Worm (Caenorhabditis elegans): Measurements from ENCODE around the gene btb-7.
A peak's percentile ranks its signal among the peaks of the same experiment; 100 is the strongest.

Gene btb-7

DNA sequence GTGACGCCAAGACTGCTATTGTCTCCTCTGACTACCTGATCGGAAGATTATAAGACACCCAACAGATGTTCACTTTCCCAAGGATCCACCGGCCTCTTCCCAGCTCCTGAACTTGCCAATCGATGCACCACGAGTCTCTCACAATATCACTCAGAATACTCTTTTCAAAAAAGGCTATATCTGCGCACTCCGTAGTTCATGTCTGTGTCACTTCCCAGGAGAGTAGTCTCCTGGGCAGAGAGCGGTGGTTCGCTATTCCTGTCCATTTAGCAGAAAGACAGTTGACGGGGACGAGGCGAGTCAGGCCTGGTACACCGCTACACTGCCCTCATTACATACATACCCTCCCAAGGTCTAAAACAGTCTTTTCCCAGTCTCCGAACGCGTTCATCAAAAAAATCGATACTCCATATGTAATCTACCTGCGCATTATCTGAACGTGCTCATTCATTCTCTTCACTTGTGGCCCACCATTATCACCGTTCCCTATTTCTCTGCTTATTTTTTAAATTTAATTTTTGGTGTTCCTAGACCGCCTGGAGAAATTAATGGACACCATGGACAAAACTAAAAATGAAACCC lies 1.8 kb downstream of the btb-7 start, which contains the start of gene btb-6:
Gene btb-6, plus strand, starts transcription at position 532 of the 582 bp plus-strand sequence.
- TF ChIP-seq tab-1 (GFP tag; IDR thresholded peaks at IDR 0.05) (0 out of 2 replicates have a peak, but pooled peaks have one; percentile 53), klf-2 (GFP tag; conservative IDR thresholded peaks at IDR 0.05) (no peak)

DNA sequence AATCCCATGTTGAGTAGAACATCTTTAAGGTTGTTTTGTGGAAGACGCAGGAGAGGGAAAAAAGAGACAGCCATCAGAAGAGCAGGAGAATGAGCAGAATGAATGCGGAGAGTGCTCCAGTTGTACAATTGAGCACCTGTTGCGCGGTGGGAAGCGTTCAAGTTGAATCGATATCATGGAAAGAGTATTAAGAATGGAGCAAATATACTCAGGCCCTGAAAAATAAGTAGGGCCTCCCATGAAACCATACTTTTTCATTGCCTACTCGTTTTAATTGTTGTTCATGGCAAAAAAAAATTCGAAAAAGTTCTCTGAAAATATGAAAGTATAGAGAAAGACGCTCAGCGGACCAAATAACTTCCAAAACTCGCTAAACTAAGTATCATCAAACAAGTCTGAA lies 6.1 kb downstream of the btb-7 start, which contains the start of gene fbxb-48:
Gene fbxb-48, minus strand, starts transcription at position 101 of the 400 bp plus-strand sequence.
- TF ChIP-seq ref-1 (GFP tag; conservative IDR thresholded peaks at IDR 0.05) (no peak), ztf-29 (GFP tag; IDR thresholded peaks at IDR 0.05) (no peak), klf-2 (GFP tag; conservative IDR thresholded peaks at IDR 0.05) (no peak)

DNA sequence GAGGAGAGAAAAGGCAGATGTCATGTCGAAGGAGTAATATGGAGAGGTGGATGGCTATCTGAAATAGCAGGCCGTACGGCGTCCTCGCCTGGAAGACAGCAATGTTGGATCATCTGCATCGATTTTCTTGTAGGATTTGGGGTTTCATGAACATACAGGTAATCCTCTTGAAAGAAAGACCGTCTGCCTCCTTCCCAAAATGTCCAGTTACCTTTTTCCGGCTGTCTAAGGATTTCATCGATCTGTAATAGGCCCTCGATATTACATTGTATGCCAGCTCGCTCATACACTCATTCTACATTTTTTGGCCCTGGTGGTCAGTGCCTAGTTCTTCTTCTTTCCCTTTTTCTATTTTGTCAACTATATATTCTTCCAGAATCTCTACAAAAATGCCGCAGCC lies 9.4 kb downstream of the btb-7 start, which contains the start of the genes fbxb-5 and btb-8:
Gene fbxb-5, minus strand, starts transcription at position 101 of the 400 bp plus-strand sequence.
Gene btb-8, plus strand, starts transcription at position 377 of the 400 bp plus-strand sequence.
- TF ChIP-seq ztf-29 (GFP tag; IDR thresholded peaks at IDR 0.05): no peak
- TF ChIP-seq tab-1 (GFP tag; IDR thresholded peaks at IDR 0.05): no peak
- no peak for TF ChIP-seq med-1 (GFP tag; optimal IDR thresholded peaks at IDR 0.05; ENCODE audit: insufficient read depth)
- no peak for TF ChIP-seq cog-1 (tag; optimal IDR thresholded peaks at IDR 0.05)
- no peak for TF ChIP-seq klf-2 (GFP tag; conservative IDR thresholded peaks at IDR 0.05)
- TF ChIP-seq ref-1 (GFP tag; conservative IDR thresholded peaks at IDR 0.05): no peak
- TF ChIP-seq flt-1 (GFP tag; IDR thresholded peaks at IDR 0.05): no peak
- no peak for TF ChIP-seq ztf-23 (GFP tag; IDR thresholded peaks at IDR 0.05)

DNA sequence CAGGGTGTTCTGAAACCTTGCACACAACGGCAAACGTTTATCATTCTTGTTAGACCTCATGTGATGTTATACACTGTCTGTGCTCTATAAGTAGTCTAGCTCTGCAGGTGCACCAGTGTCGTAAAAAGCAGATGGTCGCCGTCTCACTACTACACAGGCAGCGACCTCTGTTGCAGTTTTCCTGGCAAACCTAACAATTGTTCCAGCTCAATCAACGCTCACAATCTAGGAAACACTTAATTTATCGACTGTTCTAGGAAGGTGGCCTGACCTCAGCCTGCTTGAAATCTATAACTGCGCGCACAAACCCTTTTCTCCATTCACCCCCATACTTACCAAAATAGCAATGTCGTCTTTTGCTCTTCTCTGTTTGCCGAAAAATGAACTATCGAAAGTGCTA lies 11.3 kb downstream of the btb-7 start, which contains the start of gene fbxb-11:
Gene fbxb-11, plus strand, starts transcription at position 301 of the 400 bp plus-strand sequence.
- TF ChIP-seq med-1 (GFP tag; optimal IDR thresholded peaks at IDR 0.05; ENCODE audit: insufficient read depth) (no peak), flt-1 (GFP tag; IDR thresholded peaks at IDR 0.05) (no peak), klf-2 (GFP tag; conservative IDR thresholded peaks at IDR 0.05) (no peak), ztf-23 (GFP tag; IDR thresholded peaks at IDR 0.05) (no peak), T22C8.4 (GFP tag; IDR thresholded peaks at IDR 0.05) (no peak), cog-1 (tag; optimal IDR thresholded peaks at IDR 0.05) (no peak), ztf-29 (GFP tag; IDR thresholded peaks at IDR 0.05) (no peak), tab-1 (GFP tag; IDR thresholded peaks at IDR 0.05) (no peak), ref-1 (GFP tag; conservative IDR thresholded peaks at IDR 0.05) (no peak)

DNA sequence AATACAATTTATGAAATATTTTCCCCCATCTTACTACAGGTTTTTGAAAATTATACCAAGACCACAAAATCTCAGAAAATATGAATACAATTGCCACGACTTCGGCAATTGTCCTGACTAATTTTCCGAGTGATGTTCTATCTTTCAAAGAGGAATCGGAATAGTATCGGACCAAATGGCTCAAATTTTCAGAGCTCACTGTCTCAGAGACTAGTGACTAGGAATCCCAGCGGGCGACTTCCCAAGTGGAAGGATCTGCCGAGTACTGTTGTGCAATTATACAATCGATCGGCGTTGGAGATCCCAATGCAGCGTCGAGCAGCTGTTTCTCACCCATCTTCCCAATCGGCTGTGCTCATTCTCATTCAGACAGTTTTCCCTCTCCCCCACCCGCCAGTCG lies 12.7 kb downstream of the btb-7 start, which contains the start of gene F45C12.17:
Gene F45C12.17, plus strand, starts transcription at position 377 of the 400 bp plus-strand sequence.
- TF ChIP-seq med-1 (GFP tag; optimal IDR thresholded peaks at IDR 0.05; ENCODE audit: insufficient read depth) (no peak), ref-1 (GFP tag; conservative IDR thresholded peaks at IDR 0.05) (no peak), ztf-23 (GFP tag; IDR thresholded peaks at IDR 0.05) (no peak), cog-1 (tag; optimal IDR thresholded peaks at IDR 0.05) (no peak), flt-1 (GFP tag; IDR thresholded peaks at IDR 0.05) (0 out of 2 replicates have a peak, but pooled peaks have one; percentile 21), tab-1 (GFP tag; IDR thresholded peaks at IDR 0.05) (no peak)

DNA sequence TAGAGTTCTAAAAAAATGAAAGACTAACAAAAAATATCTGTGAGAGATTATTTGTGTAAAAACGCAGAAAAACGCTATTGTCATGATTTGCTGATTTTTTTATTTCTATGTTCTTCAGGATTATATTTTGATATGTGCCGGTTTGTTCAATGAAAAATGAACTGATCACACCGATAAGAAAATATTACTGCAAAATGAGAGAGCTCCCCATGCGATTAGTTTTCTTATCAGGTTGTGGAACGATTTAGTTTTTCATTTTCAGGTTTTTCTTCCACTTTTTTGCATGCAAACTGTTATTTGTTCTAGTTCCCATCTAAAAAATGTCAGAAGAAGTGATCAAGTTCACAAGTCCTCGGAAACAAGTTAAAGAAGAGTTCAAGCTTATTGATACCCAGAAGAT lies 15.2 kb downstream of the btb-7 start, which contains the start of gene btb-9:
Gene btb-9, plus strand, starts transcription at position 254 of the 400 bp plus-strand sequence.
- TF ChIP-seq ztf-29 (GFP tag; IDR thresholded peaks at IDR 0.05): no peak
- TF ChIP-seq T22C8.4 (GFP tag; IDR thresholded peaks at IDR 0.05): no peak
- TF ChIP-seq ref-1 (GFP tag; conservative IDR thresholded peaks at IDR 0.05): no peak
- TF ChIP-seq klf-2 (GFP tag; conservative IDR thresholded peaks at IDR 0.05): no peak

DNA sequence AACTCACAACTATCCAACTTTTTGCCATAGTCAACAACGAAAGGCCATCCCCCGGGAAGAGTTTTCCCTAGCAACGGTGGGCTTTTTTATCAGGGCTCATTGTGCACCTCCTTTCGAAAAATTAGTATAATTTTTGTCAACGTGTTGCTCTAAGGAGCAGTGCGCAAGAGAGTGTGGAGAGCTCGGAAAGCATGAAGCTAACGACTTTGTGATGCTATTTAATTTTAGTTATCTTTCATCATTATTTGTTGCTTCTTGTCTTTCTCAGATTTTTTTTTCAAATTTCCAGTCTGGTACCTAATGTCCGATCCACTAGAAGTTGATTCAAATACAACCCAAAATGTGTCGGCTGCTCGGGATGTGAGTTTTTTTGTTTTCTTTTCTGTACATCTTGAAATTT lies 17.1 kb downstream of the btb-7 start, which contains the start of gene ceh-81:
Gene ceh-81, plus strand, starts transcription at position 301 of the 400 bp plus-strand sequence.
- TF ChIP-seq ref-1 (GFP tag; conservative IDR thresholded peaks at IDR 0.05) (no peak), klf-2 (GFP tag; conservative IDR thresholded peaks at IDR 0.05) (no peak), ztf-23 (GFP tag; IDR thresholded peaks at IDR 0.05) (no peak), med-1 (GFP tag; optimal IDR thresholded peaks at IDR 0.05; ENCODE audit: insufficient read depth) (no peak)

DNA sequence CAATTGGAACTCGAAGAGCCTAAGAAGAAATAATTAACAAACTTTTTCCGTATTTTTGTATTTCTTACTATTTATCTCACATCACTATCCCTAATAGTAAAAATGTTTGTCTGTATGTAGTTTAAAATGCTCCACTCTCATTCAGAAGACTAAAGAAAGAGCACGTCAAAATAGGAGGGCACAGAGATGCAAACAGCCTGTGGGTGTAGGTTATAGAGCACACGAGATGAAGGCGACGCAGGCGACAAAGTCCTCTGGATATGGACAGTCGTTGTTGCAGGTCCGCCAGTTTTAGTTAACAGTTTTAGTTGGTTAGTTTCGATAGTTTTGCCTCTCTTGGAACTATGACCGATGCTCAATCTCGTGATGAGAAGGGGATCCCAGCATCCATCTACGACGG lies 18.9 kb downstream of the btb-7 start, which contains the start of gene ceh-82:
Gene ceh-82, plus strand, starts transcription at position 301 of the 400 bp plus-strand sequence.
- TF ChIP-seq klf-2 (GFP tag; conservative IDR thresholded peaks at IDR 0.05) (no peak), ztf-29 (GFP tag; IDR thresholded peaks at IDR 0.05) (no peak), ref-1 (GFP tag; conservative IDR thresholded peaks at IDR 0.05) (no peak)

DNA sequence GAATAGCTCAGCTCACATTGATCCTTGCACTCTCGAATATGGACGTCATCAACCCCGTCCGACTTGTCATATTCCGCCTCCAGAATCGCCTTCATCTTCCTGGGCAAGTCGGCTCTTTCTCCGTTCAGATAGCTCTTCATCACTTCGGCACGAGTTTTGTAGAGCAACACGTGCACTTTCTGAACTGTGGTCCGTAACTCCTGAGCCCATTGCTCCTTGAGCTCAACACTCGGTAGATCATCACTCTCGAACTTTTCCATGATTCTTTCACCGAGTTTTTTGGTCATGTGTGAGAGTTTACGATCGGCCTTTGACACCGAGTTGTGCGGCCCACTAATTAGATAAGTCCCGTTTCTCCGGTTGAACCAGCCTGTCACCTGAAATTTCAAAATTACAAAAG lies 22.1 kb downstream of the btb-7 start:
- TF ChIP-seq cog-1 (tag; optimal IDR thresholded peaks at IDR 0.05) (no peak), flt-1 (GFP tag; IDR thresholded peaks at IDR 0.05) (no peak), ref-1 (GFP tag; conservative IDR thresholded peaks at IDR 0.05) (no peak), tab-1 (GFP tag; IDR thresholded peaks at IDR 0.05) (no peak), ztf-29 (GFP tag; IDR thresholded peaks at IDR 0.05) (no peak), klf-2 (GFP tag; conservative IDR thresholded peaks at IDR 0.05) (no peak), ztf-23 (GFP tag; IDR thresholded peaks at IDR 0.05) (no peak), T22C8.4 (GFP tag; IDR thresholded peaks at IDR 0.05) (no peak)

DNA sequence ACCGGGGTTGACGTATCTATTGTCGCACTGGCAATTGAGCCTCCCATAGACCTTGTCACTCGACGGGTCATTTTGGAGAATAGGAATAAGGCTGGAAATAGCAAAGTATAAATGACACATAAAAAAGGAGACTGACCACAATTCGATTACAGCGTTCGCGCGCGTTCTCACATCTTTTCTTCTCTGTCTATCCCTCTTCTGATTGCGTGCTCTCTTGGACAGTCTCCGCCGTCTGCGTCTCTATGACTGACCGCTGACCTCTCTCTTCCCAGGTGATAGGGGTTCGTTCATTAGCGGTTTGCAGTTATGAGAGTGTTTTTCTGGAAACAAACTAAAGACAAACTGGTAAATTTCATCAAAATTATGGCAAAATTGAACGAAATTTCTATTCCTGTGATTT lies 23.3 kb downstream of the btb-7 start, which contains the start of gene ceh-83:
Gene ceh-83, minus strand, starts transcription at position 181 of the 400 bp plus-strand sequence.
- TF ChIP-seq klf-2 (GFP tag; conservative IDR thresholded peaks at IDR 0.05) (no peak), ztf-29 (GFP tag; IDR thresholded peaks at IDR 0.05) (no peak), tab-1 (GFP tag; IDR thresholded peaks at IDR 0.05) (no peak), cog-1 (tag; optimal IDR thresholded peaks at IDR 0.05) (no peak), ref-1 (GFP tag; conservative IDR thresholded peaks at IDR 0.05) (no peak), ztf-23 (GFP tag; IDR thresholded peaks at IDR 0.05) (no peak), T22C8.4 (GFP tag; IDR thresholded peaks at IDR 0.05) (no peak), med-1 (GFP tag; optimal IDR thresholded peaks at IDR 0.05; ENCODE audit: insufficient read depth) (no peak), flt-1 (GFP tag; IDR thresholded peaks at IDR 0.05) (no peak)

Measured in whole organism, midembryonic.